Worm (Caenorhabditis elegans) whole organism, young adult: Measurements from ENCODE around the gene C45G9.14.
A peak's percentile ranks its signal among the peaks of the same experiment; 100 is the strongest.
"Not testable (repeated sequence)": the region's sequence is repeated elsewhere in the genome, so short reads cannot be mapped to it uniquely, and the experiment has no call there.

Source experiments
- C06A6.2 ChIP-seq: fragments of 200-800 bp; sonication (Bioruptor generic); conservative IDR thresholded peaks from 2 replicates; pipeline ENCODE4 v1.3.6; 2022; ENCODE audit warnings: missing genetic modification characterization, missing compliant biosample characterization
- F37B4.10 ChIP-seq: fragments of 200-800 bp; sonication (Bioruptor generic); IDR thresholded peaks from 2 replicates; pipeline ENCODE4 v1.3.6; 2022; ENCODE audit warnings: missing genetic modification characterization, missing compliant biosample characterization
- F39B2.1 ChIP-seq: fragments of 200-800 bp; sonication (Bioruptor generic); IDR thresholded peaks from 2 replicates; pipeline ENCODE4 v1.3.6; 2022; ENCODE audit warnings: missing genetic modification reagents, missing genetic modification characterization, missing compliant biosample characterization
- F55B11.4 ChIP-seq: sonication (generic microtip); optimal IDR thresholded peaks from 2 replicates; lab custom pipeline; 2016; ENCODE audit warnings: missing compliant biosample characterization, missing genetic modification characterization, borderline replicate concordance; ENCODE audit not compliant: insufficient read depth
- T07F8.4 ChIP-seq: sonication (generic microtip); optimal IDR thresholded peaks from 2 replicates; lab custom pipeline; 2016; ENCODE audit warnings: mild to moderate bottlenecking, missing genetic modification characterization, moderate library complexity, missing compliant biosample characterization
- Y53G8AR.9 ChIP-seq: fragments of 200-800 bp; sonication (Bioruptor generic); conservative IDR thresholded peaks from 2 replicates; pipeline ENCODE4 v1.3.6; 2022; ENCODE audit warnings: missing genetic modification reagents, missing genetic modification characterization, missing compliant biosample characterization
- ZK185.1 ChIP-seq: sonication (generic microtip); optimal IDR thresholded peaks from 2 replicates; lab custom pipeline; 2016; ENCODE audit warnings: mild to moderate bottlenecking, missing genetic modification characterization, missing compliant biosample characterization; ENCODE audit not compliant: poor library complexity, severe bottlenecking
- akir-1 ChIP-seq: fragments of 200-800 bp; sonication (Bioruptor generic); optimal IDR thresholded peaks from 2 replicates; lab custom pipeline; 2018; ENCODE audit warnings: mild to moderate bottlenecking, missing genetic modification characterization, moderate library complexity, missing compliant biosample characterization
- aptf-3 ChIP-seq: fragments of 200-800 bp; sonication (Bioruptor generic); IDR thresholded peaks from 2 replicates; pipeline ENCODE4 v1.3.6; 2022; ENCODE audit warnings: missing genetic modification characterization, missing compliant biosample characterization
- bed-1 ChIP-seq: fragments of 200-800 bp; sonication (Bioruptor generic); IDR thresholded peaks from 2 replicates; pipeline ENCODE4 v1.3.6; 2022; ENCODE audit warnings: missing genetic modification reagents, missing genetic modification characterization, missing compliant biosample characterization
- cebp-1 ChIP-seq, 2 experiments: fragments of 200-800 bp in 1 of 2; sonication (Bioruptor generic) in 1 of 2; sonication (generic microtip) in 1 of 2; IDR thresholded peaks in 1 of 2; optimal IDR thresholded peaks in 1 of 2; 2 replicates each; pipeline versions ENCODE4 v1.3.6 to Lab custom; 2017 to 2022; ENCODE audit warnings: missing compliant biosample characterization in 2 of 2, missing genetic modification characterization in 2 of 2, mild to moderate bottlenecking in 1 of 2, missing genetic modification reagents in 1 of 2, moderate library complexity in 1 of 2
- cebp-2 ChIP-seq: fragments of 200-800 bp; sonication (Bioruptor generic); IDR thresholded peaks from 2 replicates; pipeline ENCODE4 v1.3.6; 2022; ENCODE audit warnings: missing genetic modification characterization, missing compliant biosample characterization
- dox-1 ChIP-seq: fragments of 200-800 bp; sonication (Bioruptor generic); IDR thresholded peaks from 2 replicates; pipeline ENCODE4 v1.3.6; 2022; ENCODE audit warnings: missing genetic modification reagents, missing genetic modification characterization, missing compliant biosample characterization
- dpl-1 ChIP-seq: fragments of 150-350 bp; optimal IDR thresholded peaks from 2 replicates; lab custom pipeline; 2014; ENCODE audit warnings: missing biosample characterization, missing genetic modification reagents, missing genetic modification characterization
- ets-4 ChIP-seq: fragments of 200-800 bp; sonication (Bioruptor generic); optimal IDR thresholded peaks from 2 replicates; lab custom pipeline; 2018; ENCODE audit warnings: mild to moderate bottlenecking, missing genetic modification characterization, missing compliant biosample characterization
- fkh-3 ChIP-seq: sonication (generic microtip); optimal IDR thresholded peaks from 2 replicates; lab custom pipeline; 2016; ENCODE audit warnings: mild to moderate bottlenecking, missing genetic modification characterization, missing compliant biosample characterization
- gei-17 ChIP-seq: fragments of 200-800 bp; sonication (Bioruptor generic); optimal IDR thresholded peaks from 2 replicates; lab custom pipeline; 2018; ENCODE audit warnings: mild to moderate bottlenecking, missing genetic modification characterization, missing compliant biosample characterization
- him-1 ChIP-seq: sonication (generic microtip); optimal IDR thresholded peaks from 2 replicates; lab custom pipeline; 2016; ENCODE audit warnings: missing genotype, missing genetic modification reagents, missing genetic modification characterization, missing compliant biosample characterization
- hlh-12 ChIP-seq: sonication (generic microtip); optimal IDR thresholded peaks from 2 replicates; lab custom pipeline; 2016; ENCODE audit warnings: missing genetic modification characterization, missing compliant biosample characterization
- hmg-1.2 ChIP-seq: fragments of 200-800 bp; sonication (Bioruptor generic); IDR thresholded peaks from 2 replicates; pipeline ENCODE4 v1.3.6; 2022; ENCODE audit warnings: missing genetic modification reagents, missing genetic modification characterization, missing compliant biosample characterization
- hmg-20 ChIP-seq: fragments of 200-800 bp; sonication (Bioruptor generic); IDR thresholded peaks from 2 replicates; pipeline ENCODE4 v1.3.6; 2022; ENCODE audit warnings: missing genetic modification reagents, missing genetic modification characterization, missing compliant biosample characterization
- let-526 ChIP-seq: fragments of 200-800 bp; sonication (Bioruptor generic); IDR thresholded peaks from 2 replicates; pipeline ENCODE4 v1.3.6; 2022; ENCODE audit warnings: missing genetic modification reagents, missing genetic modification characterization, missing compliant biosample characterization
- lin-26 ChIP-seq: fragments of 200-800 bp; sonication (Bioruptor generic); IDR thresholded peaks from 2 replicates; pipeline ENCODE4 v1.3.6; 2022; ENCODE audit warnings: missing genetic modification reagents, missing genetic modification characterization, missing compliant biosample characterization
- lin-40 ChIP-seq: sonication (generic microtip); optimal IDR thresholded peaks from 2 replicates; lab custom pipeline; 2016; ENCODE audit warnings: missing genetic modification characterization, mild to moderate bottlenecking, missing compliant biosample characterization, missing genotype, missing genetic modification reagents
- madf-3 ChIP-seq: fragments of 200-800 bp; sonication (Bioruptor generic); IDR thresholded peaks from 2 replicates; pipeline ENCODE4 v1.3.6; 2022; ENCODE audit warnings: missing genetic modification reagents, missing genetic modification characterization, missing compliant biosample characterization
- nfya-1 ChIP-seq: sonication (generic microtip); optimal IDR thresholded peaks from 2 replicates; lab custom pipeline; 2017; ENCODE audit warnings: antibody characterized with exemption, missing compliant biosample characterization, missing genetic modification characterization, borderline replicate concordance; ENCODE audit not compliant: insufficient read depth
- nhr-80 ChIP-seq: sonication (generic microtip); optimal IDR thresholded peaks from 2 replicates; lab custom pipeline; 2016; ENCODE audit warnings: missing genetic modification characterization, missing compliant biosample characterization
- rpc-1 ChIP-seq, 2 experiments: fragments of 150-350 bp in 1 of 2; sonication (generic microtip) in 1 of 2; optimal IDR thresholded peaks; 2 replicates each; lab custom pipeline; 2014 to 2018; ENCODE audit warnings: missing biosample characterization in 1 of 2, missing genetic modification characterization in 1 of 2, missing genetic modification reagents in 1 of 2, missing genotype in 1 of 2
- snpc-4 ChIP-seq, 5 experiments: fragments of 150-350 bp in 1 of 5; sonication (generic microtip) in 4 of 5; optimal IDR thresholded peaks; 2 replicates each; lab custom pipeline; 2014 to 2018; ENCODE audit warnings: missing genetic modification characterization in 5 of 5, missing biosample characterization in 3 of 5, antibody characterized with exemption in 2 of 5, mild to moderate bottlenecking in 2 of 5, missing compliant biosample characterization in 2 of 5, missing genotype in 2 of 5, moderate library complexity in 2 of 5, missing genetic modification reagents in 1 of 5
- tbp1 ChIP-seq: fragments of 200-800 bp; sonication (Bioruptor generic); optimal IDR thresholded peaks from 2 replicates; lab custom pipeline; 2018; ENCODE audit warnings: mild to moderate bottlenecking, missing genetic modification characterization, missing compliant biosample characterization
- unc-130 ChIP-seq: sonication (generic microtip); optimal IDR thresholded peaks from 2 replicates; lab custom pipeline; 2016; ENCODE audit warnings: missing genetic modification reagents, missing genetic modification characterization, missing compliant biosample characterization

The C45G9.14 gene

DNA sequence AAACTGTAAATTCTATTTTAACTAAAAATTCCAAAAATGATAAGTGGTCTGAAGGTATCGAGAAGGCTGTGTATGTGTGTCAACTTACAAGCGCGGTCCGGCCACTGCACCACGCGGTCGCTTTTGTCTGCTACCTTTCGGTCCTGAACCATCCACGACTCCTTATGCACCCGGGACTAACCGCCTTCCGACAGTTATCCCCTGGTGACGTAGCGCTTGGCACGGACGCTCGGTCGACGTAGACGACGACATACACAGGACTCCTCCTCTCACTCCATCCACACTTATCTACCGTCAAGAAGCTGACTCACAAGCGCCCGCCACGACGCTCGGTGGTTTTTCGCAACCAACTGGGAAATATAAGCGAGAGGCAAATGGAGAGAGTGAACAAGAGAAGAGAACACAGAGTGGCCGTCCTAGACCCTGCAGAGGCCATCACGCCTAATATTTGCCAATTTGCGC, 13.4 kb upstream of the C45G9.14 start (continued):
- peak; percentile 72; the same call in 1 of the 2 replicates for TF ChIP-seq F37B4.10 (GFP tag; lab: Robert Waterston, UW)
- TF ChIP-seq dox-1 (GFP tag; lab: Robert Waterston, UW): peak; percentile 98
- TF ChIP-seq madf-3 (GFP tag; lab: Robert Waterston, UW): peak; percentile 62; the same call in 1 of the 2 replicates
- TF ChIP-seq lin-26: peak; percentile 91
- 0 out of 2 replicates have a peak, but pooled peaks have one; percentile 45 for TF ChIP-seq cebp-1 (GFP tag; IDR thresholded peaks at IDR 0.05; lab: Robert Waterston, UW)
- TF ChIP-seq cebp-1 (tag; optimal IDR thresholded peaks at IDR 0.05; lab: Kevin White, UChicago): not testable (repeated sequence)
- TF ChIP-seq lin-40 (tag; lab: Kevin White, UChicago): peak; percentile 91

DNA sequence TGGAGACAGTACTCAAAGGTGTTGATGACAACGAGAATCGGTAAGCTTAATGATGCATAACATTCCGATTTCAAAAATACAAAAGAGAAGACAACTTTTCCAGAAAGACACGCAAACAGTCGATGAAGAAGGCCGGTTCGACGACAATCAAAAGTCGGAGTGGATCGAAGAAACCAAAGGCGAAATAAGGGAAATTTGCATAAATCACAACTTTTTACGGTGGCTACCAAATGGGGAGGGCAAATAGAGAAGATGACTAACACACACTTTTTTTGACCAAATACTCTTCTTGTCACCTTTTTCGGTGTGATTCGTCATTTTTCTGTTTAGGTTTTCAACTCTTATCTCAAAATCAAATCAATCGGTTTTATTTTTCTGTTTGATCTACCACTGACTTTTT, 8.7 kb upstream of the C45G9.14 start, which contains the start of gene C45G9.6:
TSS of gene C45G9.6 (plus strand) at position 301 of the 400 bp plus-strand sequence.
- no peak for TF ChIP-seq Y53G8AR.9 (GFP tag; lab: Robert Waterston, UW)
- no peak for TF ChIP-seq rpc-1 (optimal IDR thresholded peaks at IDR 0.05; lab: Kevin White, UChicago)
- TF ChIP-seq rpc-1 (tag; optimal IDR thresholded peaks at IDR 0.05; lab: Kevin White, UChicago): no peak
- no peak for TF ChIP-seq unc-130 (GFP tag; lab: Kevin White, UChicago)
- no peak for TF ChIP-seq C06A6.2 (GFP tag; lab: Robert Waterston, UW)
- TF ChIP-seq fkh-3 (tag; lab: Kevin White, UChicago): no peak

DNA sequence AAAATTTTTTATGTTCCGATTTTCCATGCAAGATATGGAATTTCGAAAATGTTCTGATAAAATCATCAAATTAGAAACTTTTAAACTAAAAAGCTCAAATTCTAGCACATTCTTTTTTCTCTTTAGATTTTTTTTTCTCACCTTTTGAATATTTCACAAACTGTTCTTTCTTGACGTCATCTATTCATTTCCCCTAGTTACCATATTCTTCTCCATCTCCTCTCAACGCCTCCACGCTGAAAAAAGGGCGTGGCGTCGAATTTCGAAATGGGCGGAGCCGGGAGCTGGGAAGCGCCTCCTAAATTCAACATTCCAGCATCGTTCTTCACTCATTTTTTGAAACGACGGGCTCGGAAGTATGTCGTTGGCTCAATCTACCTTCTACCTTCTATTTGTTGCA, 2.7 kb upstream of the C45G9.14 start, which contains the start of gene nlp-43:
TSS of gene nlp-43 (plus strand) at position 301 of the 400 bp plus-strand sequence.
- TF ChIP-seq aptf-3 (GFP tag; lab: Robert Waterston, UW): no peak
- no peak for TF ChIP-seq let-526 (GFP tag; lab: Robert Waterston, UW)
- TF ChIP-seq bed-1 (GFP tag; lab: Robert Waterston, UW): no peak
- no peak for TF ChIP-seq gei-17 (GFP tag; lab: Kevin White, UChicago)
- TF ChIP-seq rpc-1 (optimal IDR thresholded peaks at IDR 0.05; lab: Kevin White, UChicago): no peak
- TF ChIP-seq rpc-1 (tag; optimal IDR thresholded peaks at IDR 0.05; lab: Kevin White, UChicago): no peak
- no peak for TF ChIP-seq F39B2.1 (GFP tag; lab: Robert Waterston, UW)
- no peak for TF ChIP-seq him-1 (tag; lab: Kevin White, UChicago)
- no peak for TF ChIP-seq hlh-12 (tag; lab: Kevin White, UChicago)
- no peak for TF ChIP-seq dpl-1 (GFP tag; lab: Kevin White, UChicago)
- TF ChIP-seq akir-1 (GFP tag; lab: Kevin White, UChicago): no peak
- TF ChIP-seq cebp-1 (GFP tag; IDR thresholded peaks at IDR 0.05; lab: Robert Waterston, UW): no peak
- no peak for TF ChIP-seq cebp-1 (tag; optimal IDR thresholded peaks at IDR 0.05; lab: Kevin White, UChicago)
- no peak for TF ChIP-seq T07F8.4 (tag; lab: Kevin White, UChicago)
- no peak for TF ChIP-seq nfya-1 (tag; lab: Kevin White, UChicago)
- TF ChIP-seq hmg-20 (GFP tag; lab: Robert Waterston, UW): no peak
- TF ChIP-seq cebp-2 (GFP tag; lab: Robert Waterston, UW): no peak
- no peak for TF ChIP-seq F55B11.4 (tag; lab: Kevin White, UChicago)
- no peak for TF ChIP-seq nhr-80 (tag; lab: Kevin White, UChicago)
- TF ChIP-seq ZK185.1 (tag; lab: Kevin White, UChicago): no peak

DNA sequence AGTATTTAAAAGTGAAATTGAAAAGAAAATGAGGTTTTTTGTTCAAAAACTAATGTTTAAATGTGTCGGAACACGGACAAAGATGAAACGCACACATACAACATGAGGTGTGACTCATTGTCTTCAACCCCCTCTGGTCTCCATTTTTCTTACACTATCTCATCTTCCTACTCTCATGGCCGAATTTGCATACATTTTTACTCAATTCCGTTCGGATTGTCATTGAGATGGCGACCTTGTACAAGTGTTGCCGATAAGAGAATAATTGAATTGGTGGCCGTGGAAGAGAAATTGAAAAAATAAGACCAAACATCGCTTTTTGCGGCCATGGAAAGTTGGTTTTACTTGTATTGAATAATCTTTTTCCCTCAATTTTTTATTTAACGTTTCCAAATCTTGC, 2.4 kb downstream of the C45G9.14 start, which contains the start of gene txbp-3:
TSS of gene txbp-3 (minus strand) at position 285 of the 400 bp plus-strand sequence.
- TF ChIP-seq lin-26: no peak
- TF ChIP-seq tbp1: no peak
- no peak for TF ChIP-seq snpc-4 (GFP tag; optimal IDR thresholded peaks at IDR 0.05; lab: Kevin White, UChicago)
- TF ChIP-seq snpc-4 (tag; optimal IDR thresholded peaks at IDR 0.05; lab: Kevin White, UChicago): peak in 1 of 4 experiments; percentile 49
- peak; percentile 90 for TF ChIP-seq nhr-80 (tag; lab: Kevin White, UChicago)
- TF ChIP-seq hmg-1.2 (GFP tag; lab: Robert Waterston, UW): peak; percentile 20; the same call in 1 of the 2 replicates
- peak; percentile 36 for TF ChIP-seq ets-4 (GFP tag; lab: Kevin White, UChicago)
